Worm (Caenorhabditis elegans): ENCODE measurements around the gene irld-22.

Gene irld-22

DNA sequence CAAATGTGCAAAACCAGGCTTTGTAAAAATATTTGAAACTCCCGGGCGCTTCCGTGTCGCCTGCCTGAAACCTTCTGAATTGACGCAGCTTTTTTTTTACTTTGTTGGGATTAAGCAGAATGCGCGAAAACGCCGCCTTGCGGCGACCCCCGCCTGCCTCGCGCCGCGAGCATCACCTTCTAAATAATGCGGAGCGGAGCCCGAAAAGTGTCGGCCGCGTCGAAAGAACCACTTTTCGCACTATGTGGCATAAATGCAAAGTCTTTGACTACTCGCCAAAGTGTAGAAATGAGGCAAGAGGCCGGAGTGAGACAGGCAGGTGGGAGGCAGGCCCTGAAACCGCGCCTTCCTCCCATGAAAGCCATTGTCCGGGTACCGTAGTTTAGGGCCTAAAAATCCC lies 13.1 kb upstream of the irld-22 start:
- TF ChIP-seq ces-1 (GFP tag; optimal IDR thresholded peaks at IDR 0.05) (no peak), nhr-76 (tag; optimal IDR thresholded peaks at IDR 0.05) (no peak), ceh-39 (tag; optimal IDR thresholded peaks at IDR 0.05) (no peak), ztf-11 (tag; optimal IDR thresholded peaks at IDR 0.05) (no peak), pha-4 (tag; optimal IDR thresholded peaks at IDR 0.05) (no peak), mep-1 (tag; optimal IDR thresholded peaks at IDR 0.05) (no peak), ham-2 (GFP tag; optimal IDR thresholded peaks at IDR 0.05) (no peak), blmp-1 (tag; optimal IDR thresholded peaks at IDR 0.05) (no peak), ceh-43 (GFP tag; optimal IDR thresholded peaks at IDR 0.05) (no peak), M03D4.4 (tag; optimal IDR thresholded peaks at IDR 0.05) (no peak), bed-3 (GFP tag; optimal IDR thresholded peaks at IDR 0.05) (no peak), zip-8 (tag; optimal IDR thresholded peaks at IDR 0.05) (no peak), hlh-1 (tag; optimal IDR thresholded peaks at IDR 0.05) (no peak), lin-32 (GFP tag; optimal IDR thresholded peaks at IDR 0.05) (no peak), snpc-4 (tag; optimal IDR thresholded peaks at IDR 0.05) (no peak), cnd-1 (tag; optimal IDR thresholded peaks at IDR 0.05) (no peak)

DNA sequence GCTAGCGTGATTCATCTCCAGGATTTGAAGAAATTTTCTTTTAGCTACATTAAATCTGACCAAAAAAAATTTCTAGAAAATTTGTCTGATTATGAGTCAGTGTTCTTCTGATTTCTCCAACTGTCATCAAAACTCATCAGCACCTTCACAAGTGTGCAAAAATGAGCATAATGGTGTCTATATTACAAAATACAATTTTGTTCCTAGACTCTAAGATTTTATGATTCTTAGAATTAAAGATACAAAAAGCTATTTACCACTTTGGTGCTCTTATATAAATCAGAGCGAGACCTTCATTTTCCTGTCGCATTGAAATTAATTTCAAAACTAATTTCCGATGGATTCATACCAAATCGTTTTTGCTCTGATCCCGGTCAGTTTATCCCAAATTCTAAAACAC lies 12.5 kb upstream of the irld-22 start, which contains the start of gene srx-68:
TSS of gene srx-68 (plus strand) at position 301 of the 400 bp plus-strand sequence.
- TF ChIP-seq ztf-11 (tag; optimal IDR thresholded peaks at IDR 0.05) = no peak
- no peak for TF ChIP-seq ceh-83 (GFP tag; optimal IDR thresholded peaks at IDR 0.05)
- TF ChIP-seq drap-1 (GFP tag; optimal IDR thresholded peaks at IDR 0.05) = no peak
- TF ChIP-seq snpc-4 (tag; optimal IDR thresholded peaks at IDR 0.05) = no peak
- TF ChIP-seq ceh-39 (tag; optimal IDR thresholded peaks at IDR 0.05) = no peak
- TF ChIP-seq mab-5 (tag; optimal IDR thresholded peaks at IDR 0.05) = no peak
- TF ChIP-seq elt-1 (tag; optimal IDR thresholded peaks at IDR 0.05; ENCODE audit: borderline replicate concordance, insufficient read depth) = no peak
- no peak for TF ChIP-seq cnd-1 (tag; optimal IDR thresholded peaks at IDR 0.05)
- no peak for TF ChIP-seq ceh-43 (GFP tag; optimal IDR thresholded peaks at IDR 0.05)
- TF ChIP-seq unc-62 (GFP tag; optimal IDR thresholded peaks at IDR 0.05) = no peak
- TF ChIP-seq unc-39 (tag; optimal IDR thresholded peaks at IDR 0.05) = no peak
- TF ChIP-seq mep-1 (tag; optimal IDR thresholded peaks at IDR 0.05) = no peak

DNA sequence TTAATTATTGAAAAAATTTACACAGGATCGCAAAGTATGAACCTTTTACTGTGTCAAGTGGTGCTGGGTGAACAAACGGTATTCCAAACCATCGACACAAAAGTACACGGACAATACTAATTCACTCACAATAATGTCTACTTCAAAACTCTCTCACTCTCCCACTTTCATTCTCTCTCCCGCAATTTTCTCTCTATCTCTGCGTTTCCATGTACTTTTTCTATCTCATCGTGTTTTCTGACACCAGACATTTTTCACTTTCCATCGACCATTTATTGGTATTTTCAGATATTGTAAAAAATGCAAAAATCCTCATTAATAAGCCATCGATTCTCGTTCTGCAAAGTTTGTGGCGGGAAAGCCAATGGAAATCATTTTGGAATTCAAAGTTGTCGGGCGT lies 5.8 kb upstream of the irld-22 start, which contains the start of gene nhr-156:
TSS of gene nhr-156 (plus strand) at position 266 of the 400 bp plus-strand sequence.
- TF ChIP-seq unc-62 (GFP tag; optimal IDR thresholded peaks at IDR 0.05) = no peak
- TF ChIP-seq lin-32 (GFP tag; optimal IDR thresholded peaks at IDR 0.05) = no peak
- TF ChIP-seq flh-1 (GFP tag; optimal IDR thresholded peaks at IDR 0.05) = no peak
- TF ChIP-seq nhr-28 (tag; optimal IDR thresholded peaks at IDR 0.05) = no peak
- TF ChIP-seq cnd-1 (tag; optimal IDR thresholded peaks at IDR 0.05) = no peak
- no peak for TF ChIP-seq unc-120 (tag; optimal IDR thresholded peaks at IDR 0.05; ENCODE audit: poor library complexity, severe bottlenecking)
- TF ChIP-seq pha-4 (tag; optimal IDR thresholded peaks at IDR 0.05) = no peak
- TF ChIP-seq tbx-8 (GFP tag; optimal IDR thresholded peaks at IDR 0.05) = no peak
- TF ChIP-seq ztf-11 (tag; optimal IDR thresholded peaks at IDR 0.05) = no peak
- no peak for TF ChIP-seq elt-1 (tag; optimal IDR thresholded peaks at IDR 0.05; ENCODE audit: borderline replicate concordance, insufficient read depth)
- no peak for TF ChIP-seq sem-2 (GFP tag; optimal IDR thresholded peaks at IDR 0.05)
- no peak for TF ChIP-seq blmp-1 (tag; optimal IDR thresholded peaks at IDR 0.05)
- TF ChIP-seq bed-3 (GFP tag; optimal IDR thresholded peaks at IDR 0.05) = no peak
- no peak for TF ChIP-seq nhr-237 (tag; optimal IDR thresholded peaks at IDR 0.05)
- TF ChIP-seq snpc-4 (tag; optimal IDR thresholded peaks at IDR 0.05) = no peak
- no peak for TF ChIP-seq mab-5 (tag; optimal IDR thresholded peaks at IDR 0.05)
- no peak for TF ChIP-seq sptf-1 (tag; optimal IDR thresholded peaks at IDR 0.05)
- no peak for TF ChIP-seq mep-1 (tag; optimal IDR thresholded peaks at IDR 0.05)
- TF ChIP-seq elt-3 (tag; optimal IDR thresholded peaks at IDR 0.05) = no peak

DNA sequence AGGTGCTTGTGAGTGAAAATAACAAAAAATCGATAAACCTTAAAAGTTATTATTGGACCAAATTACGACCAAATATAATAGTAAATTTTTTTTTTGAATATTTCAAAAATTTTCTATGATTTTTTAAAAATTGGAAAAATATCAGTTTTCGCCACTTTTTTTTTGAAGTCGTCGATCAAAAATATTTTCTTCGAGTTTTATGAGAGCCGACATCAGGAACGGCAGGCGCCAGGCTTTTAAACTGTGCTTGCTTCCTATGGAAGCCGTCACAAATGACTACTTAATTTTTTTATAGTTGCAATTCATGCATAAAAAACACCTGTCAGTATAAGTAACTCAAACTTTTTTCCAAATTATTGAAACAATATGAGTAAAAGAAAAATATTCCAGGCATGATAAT lies 3.4 kb upstream of the irld-22 start:
- TF ChIP-seq drap-1 (GFP tag; optimal IDR thresholded peaks at IDR 0.05) = no peak
- TF ChIP-seq lin-13 (tag; optimal IDR thresholded peaks at IDR 0.05) = no peak

DNA sequence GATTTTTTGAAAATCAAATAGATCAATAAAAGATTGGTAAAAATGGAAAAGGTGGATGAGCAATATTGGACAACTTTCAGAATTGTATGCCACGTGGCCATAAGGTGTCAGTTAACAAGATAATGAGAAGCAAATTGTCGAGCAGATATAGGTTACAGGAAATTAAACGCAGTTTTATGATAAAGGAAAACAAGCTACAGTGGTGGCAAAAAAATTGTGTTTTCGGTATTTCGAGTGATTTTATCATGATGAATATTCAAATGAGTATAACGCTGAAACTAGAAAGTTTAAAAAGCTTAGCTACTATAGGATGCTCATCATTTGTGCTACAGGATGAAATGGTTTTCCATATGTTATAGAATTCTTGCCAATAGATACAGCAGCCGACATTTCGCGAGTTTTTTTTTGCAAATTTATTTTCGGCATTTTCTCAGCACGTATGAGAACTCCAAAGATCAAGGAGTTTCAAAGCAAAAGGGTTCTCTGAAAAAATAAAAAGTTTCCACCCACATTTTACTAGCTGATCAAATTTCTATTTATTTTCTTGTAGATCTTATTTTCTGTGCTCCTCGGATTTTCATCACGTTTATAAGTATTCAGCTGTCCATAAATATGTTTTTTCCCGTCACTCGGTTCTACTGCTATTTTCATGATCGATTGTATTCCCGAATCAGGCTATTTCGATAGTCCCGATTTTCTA lies 2.6 kb upstream of the irld-22 start, which contains the start of the genes str-229 and srh-190:
TSS of gene str-229 (minus strand) at position 101 of the 700 bp plus-strand sequence.
TSS of gene srh-190 (plus strand) at position 650 of the 700 bp plus-strand sequence.
- TF ChIP-seq sptf-1 (tag; optimal IDR thresholded peaks at IDR 0.05) = no peak
- TF ChIP-seq lin-32 (GFP tag; optimal IDR thresholded peaks at IDR 0.05) = no peak
- TF ChIP-seq flh-1 (GFP tag; optimal IDR thresholded peaks at IDR 0.05) = no peak
- no peak for TF ChIP-seq zip-8 (tag; optimal IDR thresholded peaks at IDR 0.05)
- TF ChIP-seq nhr-12 (tag; optimal IDR thresholded peaks at IDR 0.05) = no peak
- TF ChIP-seq ceh-43 (GFP tag; optimal IDR thresholded peaks at IDR 0.05) = no peak
- TF ChIP-seq mep-1 (tag; optimal IDR thresholded peaks at IDR 0.05) = no peak
- no peak for TF ChIP-seq elt-1 (tag; optimal IDR thresholded peaks at IDR 0.05; ENCODE audit: borderline replicate concordance, insufficient read depth)
- TF ChIP-seq unc-120 (tag; optimal IDR thresholded peaks at IDR 0.05; ENCODE audit: poor library complexity, severe bottlenecking) = no peak
- TF ChIP-seq cnd-1 (tag; optimal IDR thresholded peaks at IDR 0.05) = no peak
- TF ChIP-seq lin-13 (tag; optimal IDR thresholded peaks at IDR 0.05) = no peak
- TF ChIP-seq ceh-39 (tag; optimal IDR thresholded peaks at IDR 0.05) = no peak
- TF ChIP-seq unc-62 (GFP tag; optimal IDR thresholded peaks at IDR 0.05) = no peak
- no peak for TF ChIP-seq unc-39 (tag; optimal IDR thresholded peaks at IDR 0.05)
- TF ChIP-seq M03D4.4 (tag; optimal IDR thresholded peaks at IDR 0.05) = no peak
- no peak for TF ChIP-seq nhr-76 (tag; optimal IDR thresholded peaks at IDR 0.05)
- TF ChIP-seq pha-4 (tag; optimal IDR thresholded peaks at IDR 0.05) = no peak
- no peak for TF ChIP-seq tbx-8 (GFP tag; optimal IDR thresholded peaks at IDR 0.05)
